Worm (Caenorhabditis elegans): ENCODE measurements around the gene F25B5.6.

ce11 chrIII:5939453-5940296 is 8.9 kb downstream of the F25B5.6 start, which contains the start of gene ubq-1:
- TF ChIP-seq ztf-11 (tag; optimal IDR thresholded peaks at IDR 0.05) (no peak), lin-13 (GFP tag; optimal IDR thresholded peaks at IDR 0.05) (no peak), nhr-77 (tag; optimal IDR thresholded peaks at IDR 0.05) (no peak), sem-4 (tag; optimal IDR thresholded peaks at IDR 0.05) (no peak)

Data from whole organism, L2 larva.